Fruit fly (Drosophila melanogaster): ENCODE measurements around the gene Wdr92.

dm6 chr3L:17884276-17884675 is 23.7 kb upstream of the Wdr92 start, which contains the start of gene CG5506:
- TF ChIP-seq CG34367 (tag; optimal IDR thresholded peaks at IDR 0.05) (no peak), EcR (GFP tag; optimal IDR thresholded peaks at IDR 0.05) (no peak), CG9948 (tag; optimal IDR thresholded peaks at IDR 0.05) (no peak), CG32121 (GFP tag; IDR thresholded peaks at IDR 0.05) (no peak), Pif1B (GFP tag; optimal IDR thresholded peaks at IDR 0.05) (no peak)
